Fruit fly (Drosophila melanogaster) whole organism, adult: Measurements from ENCODE around the gene CG33170.

Experiments used
- CG11617 ChIP-seq: fragments of 200-800 bp; sonication (Bioruptor generic); optimal IDR thresholded peaks from 2 replicates; lab custom pipeline; 2017; ENCODE audit warnings: mild to moderate bottlenecking, missing biosample characterization, missing genetic modification reagents, missing genetic modification characterization
- CG12768 ChIP-seq: fragments of 200-800 bp; sonication (Bioruptor generic); optimal IDR thresholded peaks from 2 replicates; lab custom pipeline; 2017; ENCODE audit warnings: missing biosample characterization, missing genetic modification characterization, mild to moderate bottlenecking, moderate library complexity, missing genetic modification reagents
- CG14711 ChIP-seq: fragments of 200-800 bp; sonication (Bioruptor generic); optimal IDR thresholded peaks from 2 replicates; lab custom pipeline; 2018; ENCODE audit warnings: missing biosample characterization, mild to moderate bottlenecking, missing genetic modification characterization, moderate library complexity
- CG1620 ChIP-seq: fragments of 200-800 bp; sonication (Bioruptor generic); optimal IDR thresholded peaks from 2 replicates; lab custom pipeline; 2016; ENCODE audit warnings: missing biosample characterization, missing genetic modification characterization
- CG33017 ChIP-seq: fragments of 200-800 bp; sonication (Bioruptor generic); optimal IDR thresholded peaks from 2 replicates; lab custom pipeline; 2018; ENCODE audit warnings: missing biosample characterization, mild to moderate bottlenecking, missing genetic modification characterization, moderate library complexity
- CG5204 ChIP-seq: fragments of 200-800 bp; sonication (Bioruptor generic); optimal IDR thresholded peaks from 2 replicates; lab custom pipeline; 2016; ENCODE audit warnings: missing biosample characterization, missing genetic modification characterization
- CG7045 ChIP-seq: fragments of 200-800 bp; sonication (Bioruptor generic); optimal IDR thresholded peaks from 2 replicates; lab custom pipeline; 2017; ENCODE audit warnings: missing biosample characterization, mild to moderate bottlenecking, missing genetic modification characterization
- CG7101 ChIP-seq: fragments of 200-800 bp; sonication (Bioruptor generic); optimal IDR thresholded peaks from 2 replicates; lab custom pipeline; 2018; ENCODE audit warnings: missing biosample characterization, mild to moderate bottlenecking, missing genetic modification characterization, moderate library complexity
- Clk ChIP-seq: fragments of 200-800 bp; sonication (Bioruptor generic); optimal IDR thresholded peaks from 2 replicates; lab custom pipeline; 2017; ENCODE audit warnings: missing biosample characterization, missing genetic modification characterization
- Crg-1 ChIP-seq: fragments of 200-800 bp; sonication (Bioruptor generic); optimal IDR thresholded peaks from 2 replicates; lab custom pipeline; 2016; ENCODE audit warnings: missing biosample characterization, missing genetic modification characterization
- Hr96 ChIP-seq: fragments of 200-800 bp; sonication (Bioruptor generic); optimal IDR thresholded peaks from 2 replicates; lab custom pipeline; 2016; ENCODE audit warnings: missing biosample characterization, missing genetic modification characterization
- Mnt ChIP-seq: fragments of 200-800 bp; sonication (Bioruptor generic); optimal IDR thresholded peaks from 2 replicates; lab custom pipeline; 2016; ENCODE audit warnings: missing biosample characterization, mild to moderate bottlenecking, missing genetic modification characterization
- bab1 ChIP-seq: fragments of 200-800 bp; sonication (Bioruptor generic); optimal IDR thresholded peaks from 3 replicates; lab custom pipeline; 2019; ENCODE audit warnings: missing biosample characterization, mild to moderate bottlenecking, missing genetic modification characterization, moderate library complexity
- cic ChIP-seq: fragments of 200-800 bp; sonication (Bioruptor generic); optimal IDR thresholded peaks from 2 replicates; lab custom pipeline; 2017; ENCODE audit warnings: missing biosample characterization, mild to moderate bottlenecking, missing genetic modification characterization, moderate library complexity
- cnc ChIP-seq, 2 experiments: fragments of >200 bp; optimal IDR thresholded peaks; 2 replicates each; lab custom pipeline; 2017
- kay ChIP-seq: fragments of 200-800 bp; sonication (Bioruptor generic); peaks from one replicate; lab custom pipeline; 2016; ENCODE audit warnings: missing biosample characterization, missing genetic modification characterization, borderline replicate concordance
- ovo ChIP-seq: fragments of 200-800 bp; sonication (Bioruptor generic); optimal IDR thresholded peaks from 2 replicates; lab custom pipeline; 2016; ENCODE audit warnings: missing biosample characterization, missing genetic modification characterization
- tj ChIP-seq: fragments of 200-800 bp; sonication (Bioruptor generic); optimal IDR thresholded peaks from 3 replicates; lab custom pipeline; 2017; ENCODE audit warnings: missing biosample characterization, mild to moderate bottlenecking, missing genetic modification characterization, moderate library complexity
- toe ChIP-seq: fragments of 200-800 bp; sonication (Bioruptor generic); optimal IDR thresholded peaks from 2 replicates; lab custom pipeline; 2016; ENCODE audit warnings: missing biosample characterization, missing genetic modification characterization

Gene CG33170

dm6 chr3L:22884481-22884880 lies 20.1 kb downstream of the CG33170 start:
- no peak for TF ChIP-seq CG5204 (GFP tag; lab: Kevin White, UChicago)

- TF ChIP-seq CG7045 (GFP tag; lab: Kevin White, UChicago): no peak
- TF ChIP-seq CG7101 (tag; lab: Kevin White, UChicago): no peak
- no peak for TF ChIP-seq CG1620 (GFP tag; lab: Kevin White, UChicago)
- TF ChIP-seq Mnt (GFP tag; lab: Kevin White, UChicago): no peak
- TF ChIP-seq CG11617 (GFP tag; lab: Kevin White, UChicago): no peak
- TF ChIP-seq ovo (GFP tag; lab: Kevin White, UChicago): no peak
- TF ChIP-seq CG14711 (tag; lab: Kevin White, UChicago): no peak
- no peak for TF ChIP-seq kay (GFP tag; lab: Kevin White, UChicago)
- TF ChIP-seq bab1 (GFP tag; lab: Kevin White, UChicago): no peak
These were observed 21.4 kb downstream of the CG33170 start for dm6 chr3L:22885843-22886242.

- TF ChIP-seq toe: no peak
- no peak for TF ChIP-seq CG33017
- TF ChIP-seq CG12768 (GFP tag; lab: Kevin White, UChicago): peak; percentile 65
- TF ChIP-seq CG5204 (GFP tag; lab: Kevin White, UChicago): no peak
- peak; percentile 70 for TF ChIP-seq cic (GFP tag; lab: Kevin White, UChicago)
- peak; percentile 15 for TF ChIP-seq Mnt (GFP tag; lab: Kevin White, UChicago)
These were observed 22.5 kb downstream of the CG33170 start for dm6 chr3L:22886939-22887338.

- TF ChIP-seq cnc (optimal IDR thresholded peaks at IDR 0.05; lab: Kevin White, UChicago) (no peak), ovo (GFP tag; lab: Kevin White, UChicago) (no peak), CG12768 (GFP tag; lab: Kevin White, UChicago) (no peak), cic (GFP tag; lab: Kevin White, UChicago) (no peak), toe (no peak), CG7101 (tag; lab: Kevin White, UChicago) (no peak), CG33017 (no peak), CG5204 (GFP tag; lab: Kevin White, UChicago) (no peak), kay (GFP tag; lab: Kevin White, UChicago) (no peak)
These were observed 23.3 kb downstream of the CG33170 start for dm6 chr3L:22887677-22888076.

- TF ChIP-seq CG5204 (GFP tag; lab: Kevin White, UChicago) (no peak), Hr96 (no peak), ovo (GFP tag; lab: Kevin White, UChicago) (no peak), cnc (optimal IDR thresholded peaks at IDR 0.05; lab: Kevin White, UChicago) (no peak), CG7045 (GFP tag; lab: Kevin White, UChicago) (no peak), CG11617 (GFP tag; lab: Kevin White, UChicago) (no peak), Clk (GFP tag; lab: Kevin White, UChicago) (no peak), CG7101 (tag; lab: Kevin White, UChicago) (no peak), tj (GFP tag; lab: Kevin White, UChicago) (no peak), kay (GFP tag; lab: Kevin White, UChicago) (no peak), CG33017 (no peak), Mnt (GFP tag; lab: Kevin White, UChicago) (no peak), cic (GFP tag; lab: Kevin White, UChicago) (no peak), Crg-1 (GFP tag; lab: Kevin White, UChicago) (no peak), CG12768 (GFP tag; lab: Kevin White, UChicago) (no peak)
These were observed 24.3 kb downstream of the CG33170 start for dm6 chr3L:22888591-22889258.

- TF ChIP-seq kay (GFP tag; lab: Kevin White, UChicago): peak; percentile 92
- peak; percentile 61 for TF ChIP-seq CG12768 (GFP tag; lab: Kevin White, UChicago)
- peak; percentile 27 for TF ChIP-seq cic (GFP tag; lab: Kevin White, UChicago)
- no peak for TF ChIP-seq bab1 (GFP tag; lab: Kevin White, UChicago)
These were observed 25.6 kb downstream of the CG33170 start for dm6 chr3L:22890024-22890423.

dm6 chr3L:22891009-22891408 lies 26.6 kb downstream of the CG33170 start:
- TF ChIP-seq CG7101 (tag; lab: Kevin White, UChicago) (no peak), kay (GFP tag; lab: Kevin White, UChicago) (peak; percentile 1)

dm6 chr3L:22894689-22895283 lies 30.4 kb downstream of the CG33170 start:
- TF ChIP-seq bab1 (GFP tag; lab: Kevin White, UChicago) (peak; percentile 11), Clk (GFP tag; lab: Kevin White, UChicago) (no peak)
